Worm (Caenorhabditis elegans): ENCODE results near the gene nhr-98.

DNA sequence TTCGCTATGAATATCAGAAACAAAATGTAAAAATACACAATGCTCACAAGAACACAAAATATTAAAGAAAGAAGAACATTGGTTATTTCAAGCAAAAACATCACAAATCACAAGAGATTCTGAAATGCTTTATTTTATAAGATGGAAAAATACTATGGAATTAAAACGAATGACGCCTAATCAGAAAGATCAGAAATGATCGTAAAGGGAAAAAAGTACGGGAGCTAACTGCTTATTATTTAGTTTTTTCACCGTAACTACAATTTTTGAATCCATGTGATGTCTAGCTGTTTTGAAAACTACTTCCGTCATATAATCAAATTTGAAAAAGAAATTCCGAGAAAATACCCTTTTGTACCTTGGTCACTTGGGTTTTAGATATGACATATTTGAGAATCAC lies 14.8 kb downstream of the nhr-98 start, which contains the start of gene srbc-57:
- no peak for TF ChIP-seq sptf-1 (tag; optimal IDR thresholded peaks at IDR 0.05)
- no peak for TF ChIP-seq mep-1 (tag; optimal IDR thresholded peaks at IDR 0.05)
- no peak for TF ChIP-seq nhr-76 (tag; optimal IDR thresholded peaks at IDR 0.05)

Measured in whole organism, mixed stage, embryonic.